Worm (Caenorhabditis elegans) whole organism, L4 larva: Measurements from ENCODE around the gene C07E3.10.

Experiments used
- F10B5.3 ChIP-seq: sonication (generic microtip); optimal IDR thresholded peaks from 2 replicates; lab custom pipeline; 2016; ENCODE audit warnings: mild to moderate bottlenecking, missing genetic modification characterization, missing compliant biosample characterization
- F26F4.8 ChIP-seq: fragments of 200-800 bp; sonication (Bioruptor generic); conservative IDR thresholded peaks from 2 replicates; pipeline ENCODE4 v1.3.6; 2022; ENCODE audit warnings: missing genetic modification characterization, missing compliant biosample characterization
- F37D6.2 ChIP-seq: sonication (generic microtip); optimal IDR thresholded peaks from 2 replicates; lab custom pipeline; 2016; ENCODE audit warnings: mild to moderate bottlenecking, missing genetic modification characterization, missing compliant biosample characterization
- F49E8.2 ChIP-seq: sonication (generic microtip); optimal IDR thresholded peaks from 2 replicates; lab custom pipeline; 2016; ENCODE audit warnings: missing compliant biosample characterization, mild to moderate bottlenecking, missing genetic modification characterization, borderline replicate concordance
- T26A8.4 ChIP-seq: fragments of 200-800 bp; sonication (Bioruptor generic); IDR thresholded peaks from 2 replicates; pipeline ENCODE4 v1.3.6; 2022; ENCODE audit warnings: missing genetic modification characterization, missing compliant biosample characterization
- aha-1 ChIP-seq: fragments of 150-350 bp; peaks from one replicate; lab custom pipeline; 2014; ENCODE audit warnings: missing biosample characterization, missing genetic modification characterization
- aly-2 ChIP-seq: sonication (generic microtip); optimal IDR thresholded peaks from 2 replicates; lab custom pipeline; 2018; ENCODE audit warnings: missing biosample characterization, missing genetic modification characterization
- ama-1 ChIP-seq: fragments of 150-350 bp; optimal IDR thresholded peaks from 2 replicates; lab custom pipeline; 2014; ENCODE audit warnings: inconsistent platforms, mixed read lengths
- arid-1 ChIP-seq: fragments of 200-800 bp; sonication (Bioruptor generic); conservative IDR thresholded peaks from 2 replicates; pipeline ENCODE4 v1.3.6; 2022; ENCODE audit warnings: missing genetic modification reagents, missing genetic modification characterization, missing compliant biosample characterization
- ceh-20 ChIP-seq: fragments of 200-800 bp; sonication (Bioruptor generic); IDR thresholded peaks from 2 replicates; pipeline ENCODE4 v1.3.6; 2022; ENCODE audit warnings: missing genetic modification reagents, missing genetic modification characterization, missing compliant biosample characterization
- ceh-32 ChIP-seq: sonication (generic microtip); optimal IDR thresholded peaks from 2 replicates; lab custom pipeline; 2016; ENCODE audit warnings: mild to moderate bottlenecking, missing genetic modification characterization, missing compliant biosample characterization; ENCODE audit not compliant: poor library complexity
- ceh-44 ChIP-seq: fragments of 200-800 bp; sonication (Bioruptor generic); IDR thresholded peaks from 2 replicates; pipeline ENCODE4 v1.3.6; 2022; ENCODE audit warnings: missing genetic modification reagents, missing genetic modification characterization, missing compliant biosample characterization
- ceh-62 ChIP-seq: sonication (generic microtip); optimal IDR thresholded peaks from 2 replicates; lab custom pipeline; 2017; ENCODE audit warnings: missing biosample characterization, missing genetic modification characterization
- ceh-82 ChIP-seq: sonication (generic microtip); optimal IDR thresholded peaks from 2 replicates; lab custom pipeline; 2017; ENCODE audit warnings: missing biosample characterization, missing genetic modification characterization
- cey-2 ChIP-seq: sonication (generic microtip); optimal IDR thresholded peaks from 3 replicates; lab custom pipeline; 2017; ENCODE audit warnings: missing genetic modification characterization, mild to moderate bottlenecking, missing compliant biosample characterization, antibody characterized with exemption, borderline replicate concordance; ENCODE audit not compliant: insufficient read depth
- daf-12 ChIP-seq: fragments of 150-350 bp; optimal IDR thresholded peaks from 2 replicates; lab custom pipeline; 2014; ENCODE audit warnings: missing biosample characterization, missing genetic modification reagents, missing genetic modification characterization
- dmd-6 ChIP-seq: fragments of 200-800 bp; sonication (Bioruptor generic); IDR thresholded peaks from 2 replicates; pipeline ENCODE4 v1.3.6; 2022; ENCODE audit warnings: missing genetic modification reagents, missing genetic modification characterization, missing compliant biosample characterization
- duxl-1 ChIP-seq: sonication (generic microtip); optimal IDR thresholded peaks from 2 replicates; lab custom pipeline; 2016; ENCODE audit warnings: mild to moderate bottlenecking, missing genetic modification characterization, moderate library complexity, missing compliant biosample characterization; ENCODE audit not compliant: poor library complexity
- egl-43 ChIP-seq: fragments of 200-800 bp; sonication (Bioruptor generic); IDR thresholded peaks from 2 replicates; pipeline ENCODE4 v1.3.6; 2022; ENCODE audit warnings: missing genetic modification reagents, missing genetic modification characterization, missing compliant biosample characterization
- fkh-10 ChIP-seq: fragments of 150-350 bp; optimal IDR thresholded peaks from 2 replicates; lab custom pipeline; 2014; ENCODE audit warnings: missing biosample characterization, missing genetic modification reagents, missing genetic modification characterization
- hmg-1.1 ChIP-seq: fragments of 200-800 bp; sonication (Bioruptor generic); IDR thresholded peaks from 2 replicates; pipeline ENCODE4 v1.3.6; 2022; ENCODE audit warnings: missing genetic modification reagents, missing genetic modification characterization, missing compliant biosample characterization
- lin-13 ChIP-seq: fragments of 150-350 bp; optimal IDR thresholded peaks from 2 replicates; lab custom pipeline; 2014; ENCODE audit warnings: missing biosample characterization, missing genetic modification reagents, missing genetic modification characterization
- lin-15B ChIP-seq: fragments of 150-350 bp; sonication (generic microtip); optimal IDR thresholded peaks from 3 replicates; lab custom pipeline; 2014; ENCODE audit warnings: missing biosample characterization, missing genetic modification characterization
- lin-29 ChIP-seq: fragments of 200-800 bp; sonication (Bioruptor generic); IDR thresholded peaks from 2 replicates; pipeline ENCODE4 v1.3.6; 2022; ENCODE audit warnings: missing genetic modification reagents, missing genetic modification characterization, missing compliant biosample characterization
- lin-39 ChIP-seq: fragments of 150-350 bp; optimal IDR thresholded peaks from 2 replicates; lab custom pipeline; 2014; ENCODE audit warnings: missing biosample characterization, missing genetic modification reagents, missing genetic modification characterization
- madf-5 ChIP-seq, 2 experiments: fragments of 200-800 bp; sonication (Bioruptor generic); IDR thresholded peaks; 2 replicates each; pipeline ENCODE4 v1.3.6; 2022; ENCODE audit warnings: missing compliant biosample characterization in 2 of 2, missing genetic modification characterization in 2 of 2
- madf-9 ChIP-seq: fragments of 200-800 bp; sonication (Bioruptor generic); conservative IDR thresholded peaks from 2 replicates; pipeline ENCODE4 v1.3.6; 2022; ENCODE audit warnings: missing genetic modification reagents, missing genetic modification characterization, missing compliant biosample characterization
- mdl-1 ChIP-seq, 2 experiments: fragments of 150-350 bp in 1 of 2; sonication (generic microtip) in 1 of 2; optimal IDR thresholded peaks; 2 replicates each; lab custom pipeline; 2014 to 2017; ENCODE audit warnings: missing biosample characterization in 2 of 2, missing genetic modification characterization in 2 of 2
- mep-1 ChIP-seq: fragments of 150-350 bp; sonication (generic microtip); optimal IDR thresholded peaks from 3 replicates; lab custom pipeline; 2014; ENCODE audit warnings: missing biosample characterization, missing genetic modification characterization
- mes-2 ChIP-seq: sonication (generic microtip); optimal IDR thresholded peaks from 2 replicates; lab custom pipeline; 2016; ENCODE audit warnings: missing genotype, mild to moderate bottlenecking, missing genetic modification characterization, missing compliant biosample characterization; ENCODE audit not compliant: poor library complexity, severe bottlenecking
- mxl-3 ChIP-seq: fragments of 200-800 bp; sonication (Bioruptor generic); optimal IDR thresholded peaks from 2 replicates; lab custom pipeline; 2018; ENCODE audit warnings: mild to moderate bottlenecking, missing genetic modification characterization, missing compliant biosample characterization
- nhr-102 ChIP-seq: sonication (generic microtip); optimal IDR thresholded peaks from 2 replicates; lab custom pipeline; 2016; ENCODE audit warnings: mild to moderate bottlenecking, missing genetic modification characterization, moderate library complexity, missing compliant biosample characterization
- nhr-111 ChIP-seq: fragments of 200-800 bp; sonication (Bioruptor generic); optimal IDR thresholded peaks from 2 replicates; lab custom pipeline; 2018; ENCODE audit warnings: mild to moderate bottlenecking, missing genetic modification characterization, missing compliant biosample characterization
- nhr-237 ChIP-seq: sonication (generic microtip); optimal IDR thresholded peaks from 2 replicates; lab custom pipeline; 2017; ENCODE audit warnings: missing biosample characterization, missing genetic modification characterization
- nhr-25 ChIP-seq: sonication (generic microtip); optimal IDR thresholded peaks from 2 replicates; lab custom pipeline; 2017; ENCODE audit warnings: missing genetic modification characterization, mild to moderate bottlenecking, missing compliant biosample characterization, antibody characterized with exemption, moderate library complexity, borderline replicate concordance; ENCODE audit not compliant: insufficient read depth
- nhr-41 ChIP-seq: fragments of 200-800 bp; sonication (Bioruptor generic); IDR thresholded peaks from 2 replicates; pipeline ENCODE4 v1.3.6; 2022; ENCODE audit warnings: missing genetic modification reagents, missing genetic modification characterization, missing compliant biosample characterization
- nhr-48 ChIP-seq: sonication (generic microtip); optimal IDR thresholded peaks from 2 replicates; lab custom pipeline; 2016; ENCODE audit warnings: mild to moderate bottlenecking, missing genetic modification characterization, missing compliant biosample characterization
- nhr-6 ChIP-seq: fragments of 150-350 bp; optimal IDR thresholded peaks from 2 replicates; lab custom pipeline; 2014; ENCODE audit warnings: missing biosample characterization, missing genetic modification characterization
- pha-4 ChIP-seq, 2 experiments: fragments of 150-350 bp in 1 of 2; fragments of 200-800 bp in 1 of 2; sonication (Bioruptor generic) in 1 of 2; IDR thresholded peaks in 1 of 2; optimal IDR thresholded peaks in 1 of 2; 2 replicates each; pipeline versions ENCODE4 v1.3.6 to Lab custom; 2014 to 2022; ENCODE audit warnings: missing genetic modification characterization in 2 of 2, missing genetic modification reagents in 2 of 2, missing biosample characterization in 1 of 2, missing compliant biosample characterization in 1 of 2
- set-16 ChIP-seq: fragments of 200-800 bp; sonication (Bioruptor generic); IDR thresholded peaks from 2 replicates; pipeline ENCODE4 v1.3.6; 2022; ENCODE audit warnings: missing genetic modification reagents, missing genetic modification characterization, missing compliant biosample characterization
- snpc-1.2 ChIP-seq: fragments of 200-800 bp; sonication (Bioruptor generic); IDR thresholded peaks from 2 replicates; pipeline ENCODE4 v1.3.6; 2022; ENCODE audit warnings: missing genetic modification reagents, missing genetic modification characterization, missing compliant biosample characterization
- tag-97 ChIP-seq: fragments of 200-800 bp; sonication (Bioruptor generic); IDR thresholded peaks from 2 replicates; pipeline ENCODE4 v1.3.6; 2022; ENCODE audit warnings: missing genetic modification characterization, missing compliant biosample characterization
- tra-1 ChIP-seq: fragments of 200-800 bp; sonication (Bioruptor generic); IDR thresholded peaks from 2 replicates; pipeline ENCODE4 v1.3.6; 2022; ENCODE audit warnings: missing genetic modification reagents, missing genetic modification characterization, missing compliant biosample characterization
- unc-39 ChIP-seq: sonication (generic microtip); optimal IDR thresholded peaks from 2 replicates; lab custom pipeline; 2017; ENCODE audit warnings: missing biosample characterization, missing genetic modification characterization
- unc-62 ChIP-seq, 3 experiments: fragments of 150-350 bp in 1 of 3; sonication (generic microtip); optimal IDR thresholded peaks in 2 of 3; peaks in 1 of 3; 1 replicate in 1 of 3; 2 replicates in 2 of 3; lab custom pipeline; 2014 to 2017; ENCODE audit warnings: missing biosample characterization in 3 of 3, missing genetic modification characterization in 3 of 3, missing genetic modification reagents in 3 of 3, missing genotype in 1 of 3
- zfp-2 ChIP-seq: sonication (generic microtip); optimal IDR thresholded peaks from 2 replicates; lab custom pipeline; 2016; ENCODE audit warnings: mild to moderate bottlenecking, missing genetic modification characterization, missing compliant biosample characterization
- zip-11 ChIP-seq: fragments of 200-800 bp; sonication (Bioruptor generic); IDR thresholded peaks from 2 replicates; pipeline ENCODE4 v1.3.6; 2022; ENCODE audit warnings: missing genetic modification characterization, missing compliant biosample characterization
- zip-2 ChIP-seq: fragments of 150-350 bp; optimal IDR thresholded peaks from 2 replicates; lab custom pipeline; 2014; ENCODE audit warnings: missing biosample characterization, missing genetic modification characterization
- ztf-11 ChIP-seq: fragments of 150-350 bp; optimal IDR thresholded peaks from 2 replicates; lab custom pipeline; 2014; ENCODE audit warnings: missing biosample characterization, missing genetic modification characterization
- ztf-7 ChIP-seq: fragments of 150-350 bp; optimal IDR thresholded peaks from 2 replicates; lab custom pipeline; 2014; ENCODE audit warnings: missing biosample characterization, missing genetic modification characterization

C07E3.10 gene

DNA sequence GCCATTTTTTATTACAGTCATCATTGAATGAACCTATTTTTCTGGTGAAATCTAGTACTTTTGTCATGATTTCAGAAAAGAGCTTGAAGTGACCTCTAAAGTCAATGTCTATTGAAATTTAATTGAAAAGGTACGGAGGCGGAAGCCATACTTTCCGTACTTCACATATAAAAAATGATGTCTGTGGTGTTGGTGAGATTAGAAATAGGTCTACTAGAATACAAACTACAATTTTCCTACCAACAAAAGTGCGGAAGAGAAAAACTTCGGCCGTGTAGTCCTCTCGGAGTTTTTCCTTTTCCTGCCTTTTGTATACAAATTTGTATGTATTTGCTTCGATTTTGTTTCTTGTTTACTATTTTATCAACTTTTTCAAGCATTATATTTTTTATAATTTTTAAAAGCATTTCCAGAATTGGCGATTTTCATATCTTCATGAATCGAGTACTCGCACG, 49.2 kb downstream of the C07E3.10 start, which contains the start of gene T09F3.4:
T09F3.4 (plus strand) TSS at position 405 of the 455 bp plus-strand sequence.
- TF ChIP-seq ceh-82 (no peak), aly-2 (tag; lab: Kevin White, UChicago) (no peak), nhr-25 (tag; lab: Kevin White, UChicago) (no peak), lin-15B (tag; lab: Kevin White, UChicago) (no peak), mes-2 (tag; lab: Kevin White, UChicago) (peak; percentile 97), ceh-20 (GFP tag; lab: Robert Waterston, UW) (no peak), ama-1 (lab: Kevin White, UChicago) (no peak), F37D6.2 (tag; lab: Kevin White, UChicago) (no peak), zfp-2 (tag; lab: Kevin White, UChicago) (no peak), F26F4.8 (GFP tag; lab: Robert Waterston, UW) (no peak), zip-2 (tag; lab: Kevin White, UChicago) (no peak), madf-5 (GFP tag; IDR thresholded peaks at IDR 0.05; lab: Robert Waterston, UW) (0 out of 4 replicates have a peak, but pooled peaks of 1 of the 2 experiments have one; percentile 6), arid-1 (0 out of 2 replicates have a peak, but pooled peaks have one; percentile 13), nhr-237 (tag; lab: Kevin White, UChicago) (no peak), T26A8.4 (GFP tag; lab: Robert Waterston, UW) (no peak), madf-9 (no peak), unc-39 (tag; lab: Kevin White, UChicago) (no peak), nhr-111 (GFP tag; lab: Kevin White, UChicago) (no peak), duxl-1 (tag; lab: Kevin White, UChicago) (no peak), pha-4 (GFP tag; IDR thresholded peaks at IDR 0.05; lab: Robert Waterston, UW) (no peak), pha-4 (tag; optimal IDR thresholded peaks at IDR 0.05; lab: Kevin White, UChicago) (peak; percentile 40), ceh-62 (no peak), dmd-6 (GFP tag; lab: Robert Waterston, UW) (peak; percentile 23; the same call in 1 of the 2 replicates), F49E8.2 (tag; lab: Kevin White, UChicago) (no peak), lin-39 (no peak), ceh-32 (tag; lab: Kevin White, UChicago) (no peak), nhr-48 (tag; lab: Kevin White, UChicago) (no peak), snpc-1.2 (peak; percentile 39; the same call in 1 of the 2 replicates), egl-43 (GFP tag; lab: Robert Waterston, UW) (no peak), set-16 (GFP tag; lab: Robert Waterston, UW) (no peak), lin-29 (GFP tag; lab: Robert Waterston, UW) (no peak), nhr-41 (GFP tag; lab: Robert Waterston, UW) (no peak), ztf-7 (tag; lab: Kevin White, UChicago) (no peak), fkh-10 (GFP tag; lab: Kevin White, UChicago) (no peak), ztf-11 (tag; lab: Kevin White, UChicago) (no peak), unc-62 (GFP tag; optimal IDR thresholded peaks at IDR 0.05 in 1 of 2; lab: Kevin White, UChicago) (peak in 1 of 2 experiments; percentile 25), unc-62 (tag; optimal IDR thresholded peaks at IDR 0.05; lab: Kevin White, UChicago) (no peak), ceh-44 (GFP tag; lab: Robert Waterston, UW) (no peak), nhr-6 (tag; lab: Kevin White, UChicago) (peak; percentile 64), daf-12 (tag; lab: Kevin White, UChicago) (no peak), mdl-1 (tag; optimal IDR thresholded peaks at IDR 0.05; lab: Kevin White, UChicago) (no peak), tra-1 (GFP tag; lab: Robert Waterston, UW) (no peak), mxl-3 (GFP tag; lab: Kevin White, UChicago) (no peak), cey-2 (tag; lab: Kevin White, UChicago) (no peak), tag-97 (GFP tag; lab: Robert Waterston, UW) (no peak), lin-13 (GFP tag; lab: Kevin White, UChicago) (no peak), mep-1 (tag; lab: Kevin White, UChicago) (peak; percentile 66), F10B5.3 (tag; lab: Kevin White, UChicago) (no peak), hmg-1.1 (no peak), zip-11 (GFP tag; lab: Robert Waterston, UW) (no peak), aha-1 (tag; lab: Kevin White, UChicago) (no peak), nhr-102 (no peak)
